Worm (Caenorhabditis elegans) whole organism, L4/young adult: Measurements from ENCODE around the gene clec-122.

Source experiments
- W03F9.2 ChIP-seq: fragments of 150-350 bp; optimal IDR thresholded peaks from 2 replicates; lab custom pipeline; 2014; ENCODE audit warnings: missing biosample characterization, missing genetic modification characterization
- dao-5 ChIP-seq: sonication (generic microtip); optimal IDR thresholded peaks from 2 replicates; lab custom pipeline; 2016; ENCODE audit warnings: missing genotype, missing genetic modification characterization, moderate library complexity, missing compliant biosample characterization
- him-1 ChIP-seq: sonication (generic microtip); optimal IDR thresholded peaks from 2 replicates; lab custom pipeline; 2016; ENCODE audit warnings: missing genotype, missing genetic modification reagents, missing genetic modification characterization, missing compliant biosample characterization

DNA sequence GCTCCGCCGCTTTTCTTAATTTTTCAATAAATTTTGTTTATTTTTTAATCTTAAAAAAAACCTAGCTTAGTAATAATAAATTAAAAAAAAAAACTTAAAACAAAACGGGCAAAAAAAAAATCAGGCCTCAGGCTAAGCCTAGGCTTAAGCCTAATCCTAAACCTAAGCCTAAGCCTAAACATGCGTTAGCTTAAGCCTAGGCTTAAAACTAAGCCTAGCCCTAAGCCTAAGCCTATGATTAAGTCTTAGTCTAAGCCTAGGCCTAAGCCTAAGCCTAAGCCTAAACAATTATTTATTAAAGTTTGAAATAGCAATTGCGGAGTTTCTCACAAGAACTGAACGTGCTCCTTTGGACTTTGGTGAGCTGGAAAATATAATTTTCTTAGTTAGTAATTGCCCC lies 29.4 kb downstream of the clec-122 start:
- TF ChIP-seq dao-5 = no peak
- no peak for TF ChIP-seq him-1 (tag; lab: Kevin White, UChicago)
- TF ChIP-seq W03F9.2 (tag; lab: Kevin White, UChicago) = no peak
